Worm (Caenorhabditis elegans): ENCODE data around the gene F35H8.12.

DNA sequence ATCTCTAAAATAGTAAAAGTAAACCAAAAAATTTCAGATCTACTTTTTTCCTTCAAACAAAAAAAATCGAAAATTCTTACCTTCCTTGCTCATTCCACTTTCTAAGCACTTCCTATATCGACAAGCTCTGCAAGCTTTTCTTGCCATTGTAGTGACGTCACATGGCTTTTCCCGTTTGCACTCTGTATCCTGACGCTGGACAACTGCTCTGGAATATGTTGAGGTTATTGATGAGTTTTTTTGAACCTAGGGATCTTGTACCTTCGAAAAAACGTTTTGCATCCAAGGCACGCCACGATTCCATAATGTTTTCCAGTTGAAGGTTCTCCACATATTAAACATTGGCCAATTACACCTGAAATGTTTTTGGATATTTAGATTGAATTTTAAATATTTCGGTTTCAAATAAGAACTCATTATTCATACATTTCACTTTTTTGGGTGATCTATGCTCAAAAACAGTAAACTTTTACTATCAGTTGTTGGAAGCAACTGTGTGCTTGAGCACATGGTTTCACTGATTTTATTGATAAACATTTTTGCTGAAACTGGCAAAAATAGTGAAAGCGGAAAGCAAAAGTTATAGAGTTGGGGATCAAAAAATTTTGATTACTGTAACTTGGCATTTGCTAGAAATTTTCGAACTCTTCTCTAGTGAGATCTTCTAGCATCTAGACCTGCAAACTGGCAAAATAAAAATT lies 48.5 kb downstream of the F35H8.12 start:
- TF ChIP-seq nhr-11 (tag; optimal IDR thresholded peaks at IDR 0.05) (peak; percentile 46), aha-1 (tag; optimal IDR thresholded peaks at IDR 0.05) (no peak), nhr-47 (tag; optimal IDR thresholded peaks at IDR 0.05) (no peak), aly-2 (tag; optimal IDR thresholded peaks at IDR 0.05) (no peak), ztf-4 (tag; optimal IDR thresholded peaks at IDR 0.05) (peak; percentile 36), ztf-11 (tag; optimal IDR thresholded peaks at IDR 0.05) (no peak), lin-35 (GFP tag; optimal IDR thresholded peaks at IDR 0.05) (peak in 1 of 2 experiments; percentile 11), mdl-1 (tag; optimal IDR thresholded peaks at IDR 0.05) (no peak), nhr-28 (tag; optimal IDR thresholded peaks at IDR 0.05) (no peak)

Measured in whole organism, L1 larva.